Fruit fly (Drosophila melanogaster) whole organism, prepupa: Measurements from ENCODE around the gene Rab9.

Experiments
- CG6276 ChIP-seq: fragments of 200-800 bp; sonication (Bioruptor generic); optimal IDR thresholded peaks from 2 replicates; lab custom pipeline; 2017; ENCODE audit warnings: missing biosample characterization, mild to moderate bottlenecking, missing genetic modification characterization
- CG8632 ChIP-seq: fragments of 200-800 bp; sonication (Bioruptor generic); optimal IDR thresholded peaks from 3 replicates; lab custom pipeline; 2016; ENCODE audit warnings: missing biosample characterization, missing genetic modification characterization
- CG9139 ChIP-seq: fragments of 200-800 bp; sonication (Bioruptor generic); optimal IDR thresholded peaks from 3 replicates; lab custom pipeline; 2017; ENCODE audit warnings: missing biosample characterization, mild to moderate bottlenecking, missing genetic modification characterization
- Eip78C ChIP-seq: fragments of 200-800 bp; sonication (Bioruptor generic); peaks from one replicate; lab custom pipeline; 2016; ENCODE audit warnings: missing biosample characterization, missing genetic modification characterization
- Gug ChIP-seq: fragments of 200-800 bp; sonication (Bioruptor generic); IDR thresholded peaks from 2 replicates; pipeline ENCODE4 v1.3.6; 2022; ENCODE audit warnings: missing biosample characterization, missing genetic modification characterization
- Hr39 ChIP-seq: fragments of 200-800 bp; sonication (Bioruptor generic); optimal IDR thresholded peaks from 2 replicates; lab custom pipeline; 2016; ENCODE audit warnings: missing biosample characterization, missing genetic modification characterization
- Hr4 ChIP-seq: fragments of 200-800 bp; sonication (Bioruptor generic); optimal IDR thresholded peaks from 3 replicates; lab custom pipeline; 2016; ENCODE audit warnings: missing biosample characterization, missing genetic modification characterization
- Smox ChIP-seq: fragments of 200-800 bp; sonication (Bioruptor generic); optimal IDR thresholded peaks from 3 replicates; lab custom pipeline; 2016; ENCODE audit warnings: missing biosample characterization, missing genetic modification characterization
- Sox102F ChIP-seq: fragments of 200-800 bp; sonication (Bioruptor generic); optimal IDR thresholded peaks from 2 replicates; lab custom pipeline; 2016; ENCODE audit warnings: missing biosample characterization, mild to moderate bottlenecking, missing genetic modification characterization
- Sox15 ChIP-seq: fragments of 200-800 bp; sonication (Bioruptor generic); optimal IDR thresholded peaks from 3 replicates; lab custom pipeline; 2016; ENCODE audit warnings: missing biosample characterization, missing genetic modification characterization
- fd85E ChIP-seq: fragments of 200-800 bp; sonication (Bioruptor generic); optimal IDR thresholded peaks from 3 replicates; lab custom pipeline; 2016; ENCODE audit warnings: missing biosample characterization, missing genetic modification characterization
- vri ChIP-seq: fragments of 200-800 bp; sonication (Bioruptor generic); optimal IDR thresholded peaks from 3 replicates; lab custom pipeline; 2016; ENCODE audit warnings: missing biosample characterization, mild to moderate bottlenecking, missing genetic modification characterization

dm6 chr2L:19402667-19403066 lies 29.7 kb upstream of the Rab9 start:
- TF ChIP-seq Sox102F (GFP tag; lab: Kevin White, UChicago) = no peak
- no peak for TF ChIP-seq Eip78C (GFP tag; lab: Kevin White, UChicago)
- TF ChIP-seq CG8632 (GFP tag; lab: Kevin White, UChicago) = no peak
- no peak for TF ChIP-seq vri (GFP tag; lab: Kevin White, UChicago)
- no peak for TF ChIP-seq Gug
- no peak for TF ChIP-seq CG6276 (GFP tag; lab: Kevin White, UChicago)
- no peak for TF ChIP-seq Smox (GFP tag; lab: Kevin White, UChicago)
- TF ChIP-seq fd85E = no peak
- no peak for TF ChIP-seq Hr39 (GFP tag; lab: Kevin White, UChicago)
- no peak for TF ChIP-seq Sox15 (GFP tag; lab: Kevin White, UChicago)
- no peak for TF ChIP-seq Hr4 (GFP tag; lab: Kevin White, UChicago)
- TF ChIP-seq CG9139 = no peak
